Worm (Caenorhabditis elegans): ENCODE data around the gene plc-2.

ce11 chrV:15238552-15238951, 46.2 kb downstream of the plc-2 start, which contains the start of gene srw-12:
- TF ChIP-seq flt-1 (GFP tag; IDR thresholded peaks at IDR 0.05) (no peak), T22C8.4 (GFP tag; IDR thresholded peaks at IDR 0.05) (no peak)
